Fruit fly (Drosophila melanogaster): ENCODE measurements around the gene Prp6.

The Prp6 gene

dm6 chr3L:18872440-18872839 is 32.7 kb upstream of the Prp6 start, which contains the start of the genes Rad9 and Uggt (continued):
- peak; percentile 56; the same call in 1 of the 2 replicates for TF ChIP-seq sna (GFP tag; IDR thresholded peaks at IDR 0.05; ENCODE audit: partially characterized antibody)
- TF ChIP-seq CG15696 (tag; optimal IDR thresholded peaks at IDR 0.05), result peak; percentile 39
- TF ChIP-seq CG14710 (tag; optimal IDR thresholded peaks at IDR 0.05), result peak; percentile 73
- TF ChIP-seq CG13123 (GFP tag; optimal IDR thresholded peaks at IDR 0.05), result no peak
- TF ChIP-seq CG32532 (GFP tag; IDR thresholded peaks at IDR 0.05), result no peak; the same call in 1 of the 2 replicates
- TF ChIP-seq CG1602 (GFP tag; optimal IDR thresholded peaks at IDR 0.05), result no peak
- TF ChIP-seq Ssrp (tag; optimal IDR thresholded peaks at IDR 0.05), result no peak
- TF ChIP-seq az2 (GFP tag; optimal IDR thresholded peaks at IDR 0.05), result peak; percentile 20
- 0 out of 3 replicates have a peak, but pooled peaks have one; percentile 45 for TF ChIP-seq Doc3 (GFP tag; IDR thresholded peaks at IDR 0.05; ENCODE audit: partially characterized antibody)
- TF ChIP-seq CG7987 (GFP tag; optimal IDR thresholded peaks at IDR 0.05), result no peak
- TF ChIP-seq CG9727 (GFP tag; optimal IDR thresholded peaks at IDR 0.05), result peak; percentile 30
- 0 out of 2 replicates have a peak, but pooled peaks have one; percentile 13 for TF ChIP-seq seq (GFP tag; IDR thresholded peaks at IDR 0.05)
- TF ChIP-seq YL-1 (GFP tag; optimal IDR thresholded peaks at IDR 0.05), result peak; percentile 22
- TF ChIP-seq CG6254 (GFP tag; optimal IDR thresholded peaks at IDR 0.05), result peak; percentile 7
- peak; percentile 50 for TF ChIP-seq nmo (GFP tag; optimal IDR thresholded peaks at IDR 0.05)
- peak; percentile 17 for TF ChIP-seq CG8924 (tag; optimal IDR thresholded peaks at IDR 0.05)
- TF ChIP-seq CG34224 (GFP tag; IDR thresholded peaks at IDR 0.05; ENCODE audit: partially characterized antibody), result peak; percentile 61
- TF ChIP-seq ab (GFP tag; optimal IDR thresholded peaks at IDR 0.05), result no peak
- TF ChIP-seq row (GFP tag; IDR thresholded peaks at IDR 0.05), result peak; percentile 57
- peak; percentile 43; the same call in 1 of the 2 replicates for TF ChIP-seq Xrp1 (GFP tag; IDR thresholded peaks at IDR 0.05)
- no peak for TF ChIP-seq Antp (GFP tag; optimal IDR thresholded peaks at IDR 0.05)
- TF ChIP-seq Rfx (GFP tag; IDR thresholded peaks at IDR 0.05), result 0 out of 2 replicates have a peak, but pooled peaks have one; percentile 16
- peak; percentile 32 for TF ChIP-seq Six4 (GFP tag; optimal IDR thresholded peaks at IDR 0.05)
- TF ChIP-seq Sin3A (optimal IDR thresholded peaks at IDR 0.05), result peak; percentile 21
- TF ChIP-seq CG9797 (GFP tag; optimal IDR thresholded peaks at IDR 0.05), result peak; percentile 82
- TF ChIP-seq stwl (tag; optimal IDR thresholded peaks at IDR 0.05), result peak; percentile 96
- TF ChIP-seq Dp (GFP tag; optimal IDR thresholded peaks at IDR 0.05), result peak; percentile 58
- TF ChIP-seq CG17359 (tag; optimal IDR thresholded peaks at IDR 0.05), result peak; percentile 6
- TF ChIP-seq CG15514 (GFP tag; optimal IDR thresholded peaks at IDR 0.05), result peak; percentile 92
- TF ChIP-seq Max (GFP tag; optimal IDR thresholded peaks at IDR 0.05), result peak; percentile 53
- no peak for TF ChIP-seq slou (GFP tag; optimal IDR thresholded peaks at IDR 0.05)
- TF ChIP-seq bsh (GFP tag; optimal IDR thresholded peaks at IDR 0.05), result peak in 1 of 2 experiments; percentile 9
- TF ChIP-seq BEAF-32 (GFP tag; optimal IDR thresholded peaks at IDR 0.05), result peak; percentile 19
- TF ChIP-seq CG11695 (GFP tag; IDR thresholded peaks at IDR 0.05), result 0 out of 3 replicates have a peak, but pooled peaks have one; percentile 7
- peak; percentile 20 for TF ChIP-seq pfk (GFP tag; optimal IDR thresholded peaks at IDR 0.05)
- TF ChIP-seq CG4424 (GFP tag; optimal IDR thresholded peaks at IDR 0.05), result peak; percentile 0
- TF ChIP-seq CG8359 (GFP tag; optimal IDR thresholded peaks at IDR 0.05; ENCODE audit: borderline replicate concordance), result no peak
- TF ChIP-seq org-1 (GFP tag; optimal IDR thresholded peaks at IDR 0.05), result no peak
- peak; percentile 54 for TF ChIP-seq phol (tag; optimal IDR thresholded peaks at IDR 0.05)
- no peak for TF ChIP-seq Oaz (GFP tag; IDR thresholded peaks at IDR 0.05)
- peak; percentile 7 for TF ChIP-seq Hr3 (GFP tag; optimal IDR thresholded peaks at IDR 0.05)
- TF ChIP-seq CG6689 (GFP tag; IDR thresholded peaks at IDR 0.05), result 0 out of 2 replicates have a peak, but pooled peaks have one; percentile 15
- peak; percentile 69 for TF ChIP-seq trem (tag; optimal IDR thresholded peaks at IDR 0.05)
- peak; percentile 53 for TF ChIP-seq CG12659 (GFP tag; optimal IDR thresholded peaks at IDR 0.05)
- peak; percentile 26 for TF ChIP-seq CG10654 (GFP tag; optimal IDR thresholded peaks at IDR 0.05)
- TF ChIP-seq Hand (GFP tag; optimal IDR thresholded peaks at IDR 0.05), result no peak
- no peak for TF ChIP-seq HLH4C (GFP tag; IDR thresholded peaks at IDR 0.05; ENCODE audit: partially characterized antibody)
- TF ChIP-seq Xbp1 (GFP tag; optimal IDR thresholded peaks at IDR 0.05), result peak; percentile 58
- TF ChIP-seq CG12942 (GFP tag; optimal IDR thresholded peaks at IDR 0.05), result peak; percentile 12

Data from whole organism, embryonic.